Worm (Caenorhabditis elegans): ENCODE results near the gene srsx-37.

The srsx-37 gene

DNA sequence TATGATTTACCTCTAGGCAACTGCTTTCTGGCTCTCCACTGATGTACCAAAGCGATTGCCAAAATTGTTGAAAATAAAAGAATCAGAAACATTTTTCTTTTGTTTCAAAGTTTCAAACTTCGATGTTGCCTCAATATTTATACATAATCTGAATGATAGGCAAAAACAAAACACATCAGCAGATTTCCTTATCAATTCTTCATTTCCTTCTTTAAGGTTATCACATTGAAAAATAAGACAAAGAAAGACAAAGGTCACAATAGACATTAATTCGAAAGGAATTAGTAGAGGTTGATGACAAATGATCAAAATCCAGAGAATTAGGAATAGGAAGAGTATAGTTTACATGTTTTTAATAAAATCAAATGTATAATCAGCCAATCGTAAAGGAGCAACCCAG is 32.0 kb upstream of the srsx-37 start, which contains the start of gene cyp-34A2:
cyp-34A2 (minus strand) TSS at position 101 of the 400 bp plus-strand sequence.
- TF ChIP-seq pax-1 (tag; optimal IDR thresholded peaks at IDR 0.05): no peak
- no peak for TF ChIP-seq rnt-1 (tag; optimal IDR thresholded peaks at IDR 0.05)
- no peak for TF ChIP-seq unc-42 (tag; optimal IDR thresholded peaks at IDR 0.05)
- no peak for TF ChIP-seq hlh-15 (tag; optimal IDR thresholded peaks at IDR 0.05)
- TF ChIP-seq pat-9 (tag; optimal IDR thresholded peaks at IDR 0.05): no peak
- TF ChIP-seq lim-6 (tag; optimal IDR thresholded peaks at IDR 0.05): no peak
- TF ChIP-seq ceh-19 (GFP tag; optimal IDR thresholded peaks at IDR 0.05): no peak
- no peak for TF ChIP-seq ref-2 (tag; optimal IDR thresholded peaks at IDR 0.05)
- TF ChIP-seq ama-1 (optimal IDR thresholded peaks at IDR 0.05): no peak
- no peak for TF ChIP-seq pag-3 (tag; optimal IDR thresholded peaks at IDR 0.05; ENCODE audit: borderline replicate concordance)
- TF ChIP-seq hlh-8 (tag; optimal IDR thresholded peaks at IDR 0.05): no peak

DNA sequence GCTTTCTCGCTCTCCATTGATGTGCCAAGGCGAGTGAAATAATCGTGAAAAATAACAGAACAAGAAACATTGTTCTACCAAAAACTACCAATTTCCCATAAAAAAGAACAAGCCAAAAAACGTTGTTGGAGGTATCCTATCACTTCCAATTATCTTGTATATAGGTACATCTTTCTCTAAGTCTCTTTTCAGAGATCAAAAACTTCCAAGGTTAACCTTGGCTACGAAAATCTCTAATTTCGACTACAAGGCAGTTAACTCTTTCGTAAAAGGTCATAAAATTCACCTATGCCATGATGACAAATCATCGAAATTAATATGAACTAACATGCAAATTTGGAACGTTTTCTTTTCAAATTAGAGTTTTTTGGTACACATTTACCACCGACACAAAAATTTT is 28.9 kb upstream of the srsx-37 start, which contains the start of gene cyp-34A1:
cyp-34A1 (minus strand) TSS at position 101 of the 400 bp plus-strand sequence.
- TF ChIP-seq gmeb-2 (tag; optimal IDR thresholded peaks at IDR 0.05) (no peak), C08G9.2 (tag; optimal IDR thresholded peaks at IDR 0.05) (no peak), sdc-2 (tag; optimal IDR thresholded peaks at IDR 0.05) (no peak), hlh-30 (tag; optimal IDR thresholded peaks at IDR 0.05; ENCODE audit: insufficient read depth) (no peak), ceh-34 (tag; optimal IDR thresholded peaks at IDR 0.05) (no peak), pros-1 (tag; optimal IDR thresholded peaks at IDR 0.05) (no peak), odd-2 (tag; optimal IDR thresholded peaks at IDR 0.05) (no peak), zip-5 (tag; optimal IDR thresholded peaks at IDR 0.05) (no peak), eyg-1 (tag; optimal IDR thresholded peaks at IDR 0.05) (no peak), nhr-11 (tag; optimal IDR thresholded peaks at IDR 0.05) (no peak), ceh-24 (tag; optimal IDR thresholded peaks at IDR 0.05) (no peak), dve-1 (tag; optimal IDR thresholded peaks at IDR 0.05) (no peak), fkh-10 (GFP tag; optimal IDR thresholded peaks at IDR 0.05) (no peak), ceh-45 (GFP tag; IDR thresholded peaks at IDR 0.05) (no peak), tbx-7 (tag; optimal IDR thresholded peaks at IDR 0.05) (no peak), nfya-1 (tag; optimal IDR thresholded peaks at IDR 0.05) (no peak)

DNA sequence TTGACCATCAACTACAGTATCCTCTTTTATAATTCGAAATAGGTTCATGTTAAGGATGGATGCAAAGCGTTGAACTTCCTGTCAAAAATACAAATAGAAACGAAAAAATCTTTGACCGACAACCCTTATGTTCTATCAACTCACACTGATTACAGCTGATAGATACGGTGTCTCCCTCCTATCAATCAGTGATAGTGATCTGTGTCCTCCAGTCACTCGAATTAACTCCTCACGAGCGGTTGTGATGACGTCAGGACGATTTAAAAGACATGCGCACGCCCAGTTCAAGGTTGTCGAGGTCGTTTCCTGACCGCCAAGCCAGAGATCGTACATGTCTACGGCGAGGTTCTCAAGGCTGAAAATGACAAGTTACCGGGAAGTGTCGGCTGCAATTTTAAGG is 27.0 kb upstream of the srsx-37 start:
- no peak for TF ChIP-seq syd-9 (tag; optimal IDR thresholded peaks at IDR 0.05)
- TF ChIP-seq elt-2 (tag; optimal IDR thresholded peaks at IDR 0.05): peak; percentile 57
- TF ChIP-seq sox-2 (GFP tag; IDR thresholded peaks at IDR 0.05): no peak

DNA sequence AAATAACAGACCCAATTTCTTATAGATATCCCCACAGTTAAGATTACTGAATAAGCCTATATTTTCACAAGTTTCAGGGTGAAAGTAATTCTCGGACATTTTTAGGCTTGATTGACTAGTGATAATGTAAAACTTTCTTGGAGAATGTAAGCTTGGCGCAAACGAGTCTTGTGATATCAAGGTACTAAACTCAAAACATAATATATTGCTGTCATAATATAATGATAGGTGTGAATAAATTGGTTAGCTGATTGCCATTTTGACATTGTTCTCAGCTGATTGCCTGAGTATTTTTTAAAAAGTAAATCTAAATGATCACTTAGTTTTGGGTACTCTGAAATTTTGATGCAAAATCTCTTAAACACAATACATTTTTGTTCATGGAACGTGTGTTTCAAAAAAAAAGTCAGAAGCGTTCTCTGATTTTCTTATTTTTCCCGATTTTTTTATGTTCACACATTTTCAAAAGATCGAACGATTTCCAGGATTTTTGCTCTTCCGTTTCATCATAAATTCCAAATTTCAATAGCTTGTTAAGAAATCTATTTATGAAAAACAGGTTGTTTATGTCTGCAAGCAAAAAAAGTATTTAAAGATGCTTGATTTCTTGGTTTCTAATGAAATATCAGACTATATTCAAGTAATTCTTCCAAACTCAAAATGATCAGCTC is 22.5 kb upstream of the srsx-37 start, which contains the start of the genes srw-19 and srx-51:
srw-19 (minus strand) TSS at position 101 of the 671 bp plus-strand sequence.
srx-51 (plus strand) TSS at position 621 of the 671 bp plus-strand sequence.
- TF ChIP-seq syd-9 (tag; optimal IDR thresholded peaks at IDR 0.05) (no peak), ttx-3 (tag; optimal IDR thresholded peaks at IDR 0.05) (no peak), fkh-10 (GFP tag; optimal IDR thresholded peaks at IDR 0.05) (no peak), hlh-8 (tag; optimal IDR thresholded peaks at IDR 0.05) (no peak), lim-6 (tag; optimal IDR thresholded peaks at IDR 0.05) (no peak), rnt-1 (tag; optimal IDR thresholded peaks at IDR 0.05) (no peak), fax-1 (tag; optimal IDR thresholded peaks at IDR 0.05) (no peak), dmd-4 (tag; optimal IDR thresholded peaks at IDR 0.05; ENCODE audit: borderline replicate concordance) (no peak), pros-1 (tag; optimal IDR thresholded peaks at IDR 0.05) (no peak), pqm-1 (tag; optimal IDR thresholded peaks at IDR 0.05) (no peak), nhr-232 (tag; optimal IDR thresholded peaks at IDR 0.05) (no peak), elt-4 (tag; optimal IDR thresholded peaks at IDR 0.05) (no peak), C38D4.7 (GFP tag; optimal IDR thresholded peaks at IDR 0.05) (no peak), nhr-11 (tag; optimal IDR thresholded peaks at IDR 0.05) (no peak), mec-3 (tag; optimal IDR thresholded peaks at IDR 0.05; ENCODE audit: borderline replicate concordance) (no peak), dve-1 (tag; optimal IDR thresholded peaks at IDR 0.05) (no peak), sdc-2 (tag; optimal IDR thresholded peaks at IDR 0.05) (no peak), madf-2 (tag; optimal IDR thresholded peaks at IDR 0.05) (no peak)
